Worm (Caenorhabditis elegans) whole organism, L1 larva: ENCODE results near the gene Y43F8B.3.

ENCODE experiments used
- C04F5.9 ChIP-seq: sonication (generic microtip); optimal IDR thresholded peaks from 2 replicates; lab custom pipeline; 2016; ENCODE audit warnings: missing genetic modification characterization, missing compliant biosample characterization
- C16A3.4 ChIP-seq: fragments of 150-350 bp; optimal IDR thresholded peaks from 2 replicates; lab custom pipeline; 2014; ENCODE audit warnings: missing biosample characterization, missing genetic modification characterization
- F16B12.6 ChIP-seq: fragments of 150-350 bp; optimal IDR thresholded peaks from 2 replicates; lab custom pipeline; 2014; ENCODE audit warnings: missing biosample characterization, missing genetic modification characterization
- Y116A8C.19 ChIP-seq: sonication (generic microtip); optimal IDR thresholded peaks from 2 replicates; lab custom pipeline; 2016; ENCODE audit warnings: missing compliant biosample characterization, missing genetic modification characterization, borderline replicate concordance
- ama-1 ChIP-seq: fragments of 150-350 bp; optimal IDR thresholded peaks from 2 replicates; lab custom pipeline; 2014
- blmp-1 ChIP-seq: fragments of 150-350 bp; optimal IDR thresholded peaks from 2 replicates; lab custom pipeline; 2014; ENCODE audit warnings: missing biosample characterization, missing genetic modification characterization
- ceh-8 ChIP-seq: fragments of 200-800 bp; sonication (Bioruptor generic); optimal IDR thresholded peaks from 2 replicates; lab custom pipeline; 2018; ENCODE audit warnings: mild to moderate bottlenecking, missing genetic modification characterization, moderate library complexity, missing compliant biosample characterization
- ceh-82 ChIP-seq, 3 experiments: fragments of 150-350 bp in 1 of 3; sonication (generic microtip) in 2 of 3; optimal IDR thresholded peaks; 2 replicates each; lab custom pipeline; 2014 to 2017; ENCODE audit warnings: missing biosample characterization in 3 of 3, missing genetic modification characterization in 3 of 3
- ceh-88 ChIP-seq: fragments of 200-800 bp; sonication (Bioruptor generic); IDR thresholded peaks from 2 replicates; pipeline ENCODE4 v1.3.6; 2022; ENCODE audit warnings: missing genetic modification characterization, missing compliant biosample characterization
- ceh-90 ChIP-seq: sonication (generic microtip); optimal IDR thresholded peaks from 2 replicates; lab custom pipeline; 2016; ENCODE audit warnings: missing genetic modification characterization, missing compliant biosample characterization
- dpl-1 ChIP-seq, 3 experiments: fragments of 150-350 bp in 2 of 3; sonication (generic microtip) in 1 of 3; optimal IDR thresholded peaks; 2 replicates each; lab custom pipeline; 2014 to 2017; ENCODE audit warnings: missing biosample characterization in 3 of 3, missing genetic modification characterization in 3 of 3, missing genetic modification reagents in 3 of 3
- dsc-1 ChIP-seq: sonication (generic microtip); optimal IDR thresholded peaks from 2 replicates; lab custom pipeline; 2016; ENCODE audit warnings: mild to moderate bottlenecking, missing genetic modification characterization, missing compliant biosample characterization
- efl-1 ChIP-seq, 4 experiments: fragments of 150-350 bp; optimal IDR thresholded peaks in 3 of 4; peaks in 1 of 4; 1 replicate in 1 of 4; 2 replicates in 3 of 4; lab custom pipeline; 2014; ENCODE audit warnings: missing biosample characterization in 2 of 4, missing genetic modification characterization in 2 of 4, missing genetic modification reagents in 2 of 4
- efl-3 ChIP-seq: fragments of 200-800 bp; sonication (Bioruptor generic); optimal IDR thresholded peaks from 2 replicates; lab custom pipeline; 2018; ENCODE audit warnings: mild to moderate bottlenecking, missing genetic modification characterization, missing compliant biosample characterization
- egl-27 ChIP-seq, 2 experiments: fragments of 150-350 bp in 1 of 2; sonication (generic microtip); optimal IDR thresholded peaks; 3 replicates each; lab custom pipeline; 2017 to 2018; ENCODE audit warnings: missing biosample characterization in 2 of 2, missing genetic modification characterization in 2 of 2, missing genetic modification reagents in 2 of 2
- elt-3 ChIP-seq, 6 experiments: fragments of 150-350 bp in 1 of 6; sonication (generic microtip); optimal IDR thresholded peaks; 2 replicates each; lab custom pipeline; 2017 to 2018; ENCODE audit warnings: missing biosample characterization in 6 of 6, missing genetic modification characterization in 6 of 6, inconsistent platforms in 1 of 6
- ets-5 ChIP-seq: fragments of 200-800 bp; sonication (Bioruptor generic); IDR thresholded peaks from 2 replicates; pipeline ENCODE4 v1.3.6; 2022; ENCODE audit warnings: missing genetic modification characterization, missing compliant biosample characterization
- fos-1 ChIP-seq: fragments of 150-350 bp; optimal IDR thresholded peaks from 2 replicates; lab custom pipeline; 2014; ENCODE audit warnings: missing biosample characterization, missing genetic modification characterization
- hlh-17 ChIP-seq: fragments of 200-800 bp; sonication (Bioruptor generic); optimal IDR thresholded peaks from 2 replicates; lab custom pipeline; 2018; ENCODE audit warnings: missing genetic modification characterization, mild to moderate bottlenecking, missing compliant biosample characterization, moderate library complexity, borderline replicate concordance
- hpl-2 ChIP-seq: fragments of 150-350 bp; optimal IDR thresholded peaks from 2 replicates; lab custom pipeline; 2014; ENCODE audit warnings: missing biosample characterization, missing genetic modification reagents, missing genetic modification characterization
- jun-1 ChIP-seq: fragments of 150-350 bp; optimal IDR thresholded peaks from 2 replicates; lab custom pipeline; 2014; ENCODE audit warnings: missing biosample characterization, missing genetic modification reagents, missing genetic modification characterization
- lin-14 ChIP-seq: fragments of 200-800 bp; sonication (Bioruptor generic); optimal IDR thresholded peaks from 2 replicates; lab custom pipeline; 2018; ENCODE audit warnings: mild to moderate bottlenecking, missing genetic modification characterization, moderate library complexity, missing compliant biosample characterization
- lin-35 ChIP-seq, 2 experiments: fragments of 150-350 bp; optimal IDR thresholded peaks; 2 replicates each; lab custom pipeline; 2014; ENCODE audit warnings: missing biosample characterization in 2 of 2, missing genetic modification characterization in 2 of 2, missing genetic modification reagents in 2 of 2
- lin-39 ChIP-seq: fragments of 150-350 bp; optimal IDR thresholded peaks from 2 replicates; lab custom pipeline; 2014; ENCODE audit warnings: missing biosample characterization, missing genetic modification reagents, missing genetic modification characterization
- lir-3 ChIP-seq: sonication (generic microtip); optimal IDR thresholded peaks from 2 replicates; lab custom pipeline; 2016; ENCODE audit warnings: mild to moderate bottlenecking, missing genetic modification characterization, moderate library complexity, missing compliant biosample characterization; ENCODE audit not compliant: poor library complexity
- lsy-2 ChIP-seq, 2 experiments: fragments of 150-350 bp; optimal IDR thresholded peaks; 2 replicates each; lab custom pipeline; 2014; ENCODE audit warnings: missing biosample characterization in 2 of 2, missing genetic modification characterization in 2 of 2
- mab-9 ChIP-seq: fragments of 200-800 bp; sonication (Bioruptor generic); IDR thresholded peaks from 2 replicates; pipeline ENCODE4 v1.3.6; 2022; ENCODE audit warnings: missing genetic modification reagents, missing genetic modification characterization, missing compliant biosample characterization
- mdl-1 ChIP-seq, 2 experiments: fragments of 150-350 bp; optimal IDR thresholded peaks; 2 replicates each; lab custom pipeline; 2014 to 2017; ENCODE audit warnings: missing biosample characterization in 2 of 2, missing genetic modification characterization in 2 of 2, inconsistent platforms in 1 of 2
- nhr-11 ChIP-seq: fragments of 150-350 bp; optimal IDR thresholded peaks from 2 replicates; lab custom pipeline; 2014; ENCODE audit warnings: missing biosample characterization, missing genetic modification characterization
- nhr-19 ChIP-seq: fragments of 200-800 bp; sonication (Bioruptor generic); conservative IDR thresholded peaks from 2 replicates; pipeline ENCODE4 v1.3.6; 2022; ENCODE audit warnings: missing genetic modification characterization, missing compliant biosample characterization
- nhr-20 ChIP-seq: sonication (generic microtip); optimal IDR thresholded peaks from 2 replicates; lab custom pipeline; 2016; ENCODE audit warnings: mild to moderate bottlenecking, missing genetic modification characterization, missing compliant biosample characterization
- nhr-237 ChIP-seq: fragments of 150-350 bp; optimal IDR thresholded peaks from 2 replicates; lab custom pipeline; 2014; ENCODE audit warnings: missing biosample characterization, missing genetic modification characterization
- nhr-47 ChIP-seq: sonication (generic microtip); optimal IDR thresholded peaks from 2 replicates; lab custom pipeline; 2016; ENCODE audit warnings: mild to moderate bottlenecking, missing genetic modification characterization, moderate library complexity, missing compliant biosample characterization
- nhr-71 ChIP-seq: sonication (generic microtip); optimal IDR thresholded peaks from 2 replicates; lab custom pipeline; 2016; ENCODE audit warnings: mild to moderate bottlenecking, missing genetic modification characterization, moderate library complexity, missing compliant biosample characterization
- nhr-76 ChIP-seq: sonication (generic microtip); optimal IDR thresholded peaks from 2 replicates; lab custom pipeline; 2017; ENCODE audit warnings: missing biosample characterization, missing genetic modification characterization
- nhr-77 ChIP-seq: fragments of 150-350 bp; optimal IDR thresholded peaks from 2 replicates; lab custom pipeline; 2014; ENCODE audit warnings: missing biosample characterization, missing genetic modification characterization
- nhr-85 ChIP-seq: sonication (generic microtip); peaks from one replicate; lab custom pipeline; 2016; ENCODE audit warnings: missing genetic modification characterization, inconsistent platforms, missing compliant biosample characterization
- nhr-90 ChIP-seq: sonication (generic microtip); optimal IDR thresholded peaks from 2 replicates; lab custom pipeline; 2016; ENCODE audit warnings: mild to moderate bottlenecking, missing genetic modification characterization, missing compliant biosample characterization; ENCODE audit not compliant: poor library complexity
- pax-3 ChIP-seq: fragments of 200-800 bp; sonication (Bioruptor generic); optimal IDR thresholded peaks from 2 replicates; lab custom pipeline; 2018; ENCODE audit warnings: mild to moderate bottlenecking, missing genetic modification characterization, moderate library complexity, missing compliant biosample characterization
- pqm-1 ChIP-seq: sonication (generic microtip); optimal IDR thresholded peaks from 3 replicates; lab custom pipeline; 2017; ENCODE audit warnings: missing biosample characterization, missing genetic modification characterization
- rnt-1 ChIP-seq: sonication (generic microtip); optimal IDR thresholded peaks from 2 replicates; lab custom pipeline; 2016; ENCODE audit warnings: mild to moderate bottlenecking, missing genetic modification characterization, moderate library complexity, missing compliant biosample characterization
- skn-1 ChIP-seq: fragments of 150-350 bp; optimal IDR thresholded peaks from 2 replicates; lab custom pipeline; 2014; ENCODE audit warnings: missing biosample characterization, missing genetic modification characterization
- snu-23 ChIP-seq: sonication (generic microtip); optimal IDR thresholded peaks from 2 replicates; lab custom pipeline; 2016; ENCODE audit warnings: missing genetic modification characterization, missing compliant biosample characterization
- swsn-7 ChIP-seq: sonication (generic microtip); optimal IDR thresholded peaks from 2 replicates; lab custom pipeline; 2016; ENCODE audit warnings: missing genetic modification characterization, missing compliant biosample characterization
- tlp-1 ChIP-seq: fragments of 150-350 bp; optimal IDR thresholded peaks from 2 replicates; lab custom pipeline; 2014; ENCODE audit warnings: missing biosample characterization, missing genetic modification characterization
- unc-130 ChIP-seq: fragments of 150-350 bp; optimal IDR thresholded peaks from 2 replicates; lab custom pipeline; 2017; ENCODE audit warnings: missing biosample characterization, missing genetic modification characterization, inconsistent platforms
- unc-86 ChIP-seq: sonication (generic microtip); optimal IDR thresholded peaks from 2 replicates; lab custom pipeline; 2016; ENCODE audit warnings: missing genetic modification characterization, missing compliant biosample characterization
- unc-98 ChIP-seq: fragments of 200-800 bp; sonication (Bioruptor generic); IDR thresholded peaks from 2 replicates; pipeline ENCODE4 v1.3.6; 2022; ENCODE audit warnings: missing genetic modification characterization, missing compliant biosample characterization
- vab-15 ChIP-seq: sonication (generic microtip); optimal IDR thresholded peaks from 2 replicates; lab custom pipeline; 2017; ENCODE audit warnings: missing genotype, mild to moderate bottlenecking, missing genetic modification characterization, missing compliant biosample characterization
- zip-4 ChIP-seq: fragments of 200-800 bp; sonication (Bioruptor generic); optimal IDR thresholded peaks from 2 replicates; lab custom pipeline; 2018; ENCODE audit warnings: mild to moderate bottlenecking, missing genetic modification characterization, moderate library complexity, missing compliant biosample characterization

Gene Y43F8B.3

DNA sequence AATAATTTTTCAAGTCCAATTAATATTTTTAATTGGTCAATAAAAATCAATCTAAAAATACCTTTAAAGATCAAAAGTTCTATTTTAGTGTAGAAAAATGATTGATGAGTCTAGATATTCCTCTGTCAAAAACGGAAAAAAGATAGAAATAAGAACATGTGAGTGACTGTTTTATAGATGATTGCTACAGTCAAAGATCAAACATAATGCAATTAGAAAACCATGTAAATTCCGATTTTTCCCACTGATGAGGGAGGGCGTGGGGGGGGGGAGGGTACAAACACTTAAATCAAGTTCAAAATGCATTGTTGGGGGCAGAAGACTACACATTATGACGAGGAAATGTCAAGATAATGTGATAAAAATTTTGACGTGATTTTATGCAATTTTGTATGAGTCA is 23.3 kb downstream of the Y43F8B.3 start:
- peak; percentile 23 for TF ChIP-seq lin-14
- TF ChIP-seq elt-3 (tag; optimal IDR thresholded peaks at IDR 0.05; lab: Kevin White, UChicago), result peak in 1 of 6 experiments; percentile 8
- TF ChIP-seq efl-3, result no peak
- peak; percentile 67 for TF ChIP-seq nhr-19 (GFP tag; lab: Robert Waterston, UW)
- no peak for TF ChIP-seq hlh-17 (GFP tag; lab: Kevin White, UChicago)
- no peak for TF ChIP-seq ama-1
- no peak for TF ChIP-seq dsc-1 (tag; lab: Kevin White, UChicago)
- TF ChIP-seq ceh-88 (GFP tag; lab: Robert Waterston, UW), result no peak
- no peak for TF ChIP-seq Y116A8C.19
- TF ChIP-seq snu-23, result no peak
- no peak for TF ChIP-seq ceh-90 (tag; lab: Kevin White, UChicago)
- peak; percentile 84 for TF ChIP-seq nhr-85 (tag; lab: Kevin White, UChicago)
- TF ChIP-seq lin-39, result no peak
- TF ChIP-seq nhr-20, result peak; percentile 9
- no peak for TF ChIP-seq zip-4 (GFP tag; lab: Kevin White, UChicago)
- no peak for TF ChIP-seq pqm-1 (tag; lab: Kevin White, UChicago)
- TF ChIP-seq nhr-90, result no peak
- TF ChIP-seq hpl-2 (GFP tag; lab: Kevin White, UChicago), result no peak
- no peak for TF ChIP-seq jun-1 (tag; lab: Kevin White, UChicago)
- no peak for TF ChIP-seq rnt-1 (tag; lab: Kevin White, UChicago)
- TF ChIP-seq egl-27 (tag; optimal IDR thresholded peaks at IDR 0.05; lab: Kevin White, UChicago), result no peak
- peak; percentile 16 for TF ChIP-seq blmp-1
- no peak for TF ChIP-seq C04F5.9 (tag; lab: Kevin White, UChicago)
- TF ChIP-seq fos-1, result no peak
- TF ChIP-seq pax-3 (tag; lab: Kevin White, UChicago), result no peak
- no peak for TF ChIP-seq efl-1 (optimal IDR thresholded peaks at IDR 0.05; lab: Kevin White, UChicago)
- no peak for TF ChIP-seq efl-1 (GFP tag; optimal IDR thresholded peaks at IDR 0.05 in 1 of 2; lab: Kevin White, UChicago)
- TF ChIP-seq mdl-1 (tag; optimal IDR thresholded peaks at IDR 0.05; lab: Kevin White, UChicago), result no peak
- TF ChIP-seq nhr-71 (tag; lab: Kevin White, UChicago), result peak; percentile 24
- no peak for TF ChIP-seq dpl-1 (GFP tag; optimal IDR thresholded peaks at IDR 0.05; lab: Kevin White, UChicago)

DNA sequence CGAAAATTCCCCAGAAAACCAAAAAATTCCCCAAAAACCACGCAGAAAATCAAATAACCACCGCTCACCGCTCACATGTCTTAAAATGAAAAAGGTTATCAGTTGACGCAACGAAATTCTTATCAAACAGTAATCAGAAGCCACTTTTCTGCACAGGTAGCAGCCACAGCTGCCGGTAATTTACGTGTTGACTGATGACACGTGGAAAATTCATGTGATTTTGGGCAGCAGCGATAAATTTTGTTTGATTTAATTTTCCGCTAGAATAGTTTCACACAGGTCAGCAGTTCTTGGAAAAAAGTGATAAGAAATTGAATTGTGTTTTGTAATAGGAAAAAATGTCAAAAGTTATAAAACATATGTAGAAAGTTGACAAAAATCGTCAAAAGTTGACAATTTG is 24.7 kb downstream of the Y43F8B.3 start:
- no peak for TF ChIP-seq unc-86
- no peak for TF ChIP-seq unc-98 (GFP tag; lab: Robert Waterston, UW)
- TF ChIP-seq nhr-237, result no peak
- no peak for TF ChIP-seq swsn-7 (tag; lab: Kevin White, UChicago)
- TF ChIP-seq nhr-11 (tag; lab: Kevin White, UChicago), result no peak
- TF ChIP-seq lin-35 (GFP tag; optimal IDR thresholded peaks at IDR 0.05; lab: Kevin White, UChicago), result peak in 1 of 2 experiments; percentile 82
- no peak for TF ChIP-seq ets-5
- TF ChIP-seq vab-15 (tag; lab: Kevin White, UChicago), result no peak
- peak in 1 of 3 experiments; percentile 26 for TF ChIP-seq dpl-1 (GFP tag; optimal IDR thresholded peaks at IDR 0.05; lab: Kevin White, UChicago)
- TF ChIP-seq rnt-1 (tag; lab: Kevin White, UChicago), result no peak
- peak in 1 of 2 experiments; percentile 10 for TF ChIP-seq lsy-2 (tag; optimal IDR thresholded peaks at IDR 0.05; lab: Kevin White, UChicago)
- no peak for TF ChIP-seq nhr-77 (tag; lab: Kevin White, UChicago)
- TF ChIP-seq ceh-88 (GFP tag; lab: Robert Waterston, UW), result no peak
- peak; percentile 22 for TF ChIP-seq tlp-1 (tag; lab: Kevin White, UChicago)
- TF ChIP-seq hlh-17 (GFP tag; lab: Kevin White, UChicago), result no peak
- peak; percentile 26 for TF ChIP-seq lir-3 (tag; lab: Kevin White, UChicago)
- peak; percentile 73 for TF ChIP-seq lin-14
- no peak for TF ChIP-seq ama-1
- TF ChIP-seq pqm-1 (tag; lab: Kevin White, UChicago), result peak; percentile 70
- peak; percentile 32 for TF ChIP-seq jun-1 (tag; lab: Kevin White, UChicago)
- peak; percentile 71 for TF ChIP-seq unc-130
- no peak for TF ChIP-seq fos-1
- TF ChIP-seq ceh-82 (tag; optimal IDR thresholded peaks at IDR 0.05; lab: Kevin White, UChicago), result no peak
- TF ChIP-seq skn-1 (tag; lab: Kevin White, UChicago), result no peak
- no peak for TF ChIP-seq mab-9 (GFP tag; lab: Robert Waterston, UW)
- TF ChIP-seq ceh-8 (GFP tag; lab: Kevin White, UChicago), result no peak
- TF ChIP-seq pax-3 (tag; lab: Kevin White, UChicago), result no peak
- peak; percentile 19 for TF ChIP-seq C16A3.4 (tag; lab: Kevin White, UChicago)
- peak; percentile 41 for TF ChIP-seq nhr-47 (tag; lab: Kevin White, UChicago)
- peak; percentile 65 for TF ChIP-seq snu-23
- TF ChIP-seq nhr-76 (tag; lab: Kevin White, UChicago), result no peak
- no peak for TF ChIP-seq F16B12.6 (tag; lab: Kevin White, UChicago)
- TF ChIP-seq nhr-19 (GFP tag; lab: Robert Waterston, UW), result peak; percentile 83
